Fruit fly (Drosophila melanogaster) whole organism, embryonic: ENCODE results near the gene CG42240.

Source experiments
- Awh ChIP-seq: fragments of 200-800 bp; sonication (Bioruptor generic); IDR thresholded peaks from 2 replicates; pipeline ENCODE4, ENCODE4 v1.3.6; 2022; ENCODE audit warnings: missing biosample characterization, missing genetic modification characterization
- B-H1 ChIP-seq: fragments of 200-800 bp; sonication (Bioruptor generic); IDR thresholded peaks from 3 replicates; pipeline ENCODE4 v1.3.6; 2022; ENCODE audit warnings: missing biosample characterization, missing genetic modification characterization
- CG10147 ChIP-seq: fragments of 200-800 bp; sonication (Bioruptor generic); optimal IDR thresholded peaks from 2 replicates; lab custom pipeline; 2019; ENCODE audit warnings: missing biosample characterization, mild to moderate bottlenecking, missing genetic modification characterization, moderate library complexity
- CG12769 ChIP-seq: fragments of 200-800 bp; sonication (Bioruptor generic); optimal IDR thresholded peaks from 2 replicates; lab custom pipeline; 2019; ENCODE audit warnings: missing biosample characterization, mild to moderate bottlenecking, missing genetic modification characterization, moderate library complexity
- CG14050 ChIP-seq: fragments of 200-800 bp; sonication (Bioruptor generic); IDR thresholded peaks from 3 replicates; pipeline ENCODE4 v1.3.6; 2022; ENCODE audit warnings: missing biosample characterization, missing genetic modification characterization
- CG15269 ChIP-seq: fragments of 200-800 bp; sonication (Bioruptor generic); optimal IDR thresholded peaks from 2 replicates; lab custom pipeline; 2018; ENCODE audit warnings: missing biosample characterization, mild to moderate bottlenecking, missing genetic modification characterization, moderate library complexity
- CG15601 ChIP-seq: fragments of 200-800 bp; sonication (Bioruptor generic); optimal IDR thresholded peaks from 3 replicates; lab custom pipeline; 2019; ENCODE audit warnings: missing biosample characterization, mild to moderate bottlenecking, missing genetic modification characterization, moderate library complexity
- CG1602 ChIP-seq: fragments of 200-800 bp; sonication (Bioruptor generic); optimal IDR thresholded peaks from 3 replicates; lab custom pipeline; 2016; ENCODE audit warnings: missing biosample characterization, missing genetic modification characterization
- CG16813 ChIP-seq: fragments of 200-800 bp; sonication (Bioruptor generic); IDR thresholded peaks from 3 replicates; pipeline ENCODE4 v1.3.6; 2022; ENCODE audit warnings: missing biosample characterization, missing genetic modification characterization; ENCODE audit not compliant: partially characterized antibody
- CG16815 ChIP-seq: fragments of 200-800 bp; sonication (Bioruptor generic); optimal IDR thresholded peaks from 3 replicates; lab custom pipeline; 2017; ENCODE audit warnings: missing biosample characterization, mild to moderate bottlenecking, missing genetic modification characterization
- CG17328 ChIP-seq: fragments of 200-800 bp; sonication (Bioruptor generic); IDR thresholded peaks from 2 replicates; pipeline ENCODE4 v1.3.6; 2022; ENCODE audit warnings: missing biosample characterization, missing genetic modification characterization
- CG17359 ChIP-seq: fragments of 200-800 bp; sonication (Bioruptor generic); optimal IDR thresholded peaks from 3 replicates; lab custom pipeline; 2018; ENCODE audit warnings: missing biosample characterization, mild to moderate bottlenecking, missing genetic modification characterization, moderate library complexity
- CG17568 ChIP-seq: fragments of 200-800 bp; sonication (Bioruptor generic); optimal IDR thresholded peaks from 2 replicates; lab custom pipeline; 2018; ENCODE audit warnings: missing biosample characterization, mild to moderate bottlenecking, missing genetic modification characterization, moderate library complexity
- CG2202 ChIP-seq: fragments of 200-800 bp; sonication (Bioruptor generic); optimal IDR thresholded peaks from 2 replicates; lab custom pipeline; 2018; ENCODE audit warnings: missing biosample characterization, mild to moderate bottlenecking, missing genetic modification characterization
- CG3163 ChIP-seq: fragments of 200-800 bp; sonication (Bioruptor generic); optimal IDR thresholded peaks from 3 replicates; lab custom pipeline; 2016; ENCODE audit warnings: missing biosample characterization, missing genetic modification characterization
- CG34376 ChIP-seq: fragments of 200-800 bp; sonication (Bioruptor generic); optimal IDR thresholded peaks from 2 replicates; lab custom pipeline; 2018; ENCODE audit warnings: missing biosample characterization, mild to moderate bottlenecking, missing genetic modification characterization
- CG3995 ChIP-seq: fragments of 200-800 bp; sonication (Bioruptor generic); optimal IDR thresholded peaks from 3 replicates; lab custom pipeline; 2016; ENCODE audit warnings: missing biosample characterization, missing genetic modification characterization
- CG4282 ChIP-seq: fragments of 200-800 bp; sonication (Bioruptor generic); optimal IDR thresholded peaks from 2 replicates; lab custom pipeline; 2016; ENCODE audit warnings: missing biosample characterization, missing genetic modification characterization
- CG4328 ChIP-seq: fragments of 200-800 bp; sonication (Bioruptor generic); optimal IDR thresholded peaks from 3 replicates; lab custom pipeline; 2017; ENCODE audit warnings: missing biosample characterization, missing genetic modification reagents, missing genetic modification characterization
- CG4730 ChIP-seq: fragments of 200-800 bp; sonication (Bioruptor generic); IDR thresholded peaks from 2 replicates; pipeline ENCODE4 v1.3.6; 2022; ENCODE audit warnings: missing biosample characterization, missing genetic modification characterization
- CG6272 ChIP-seq: fragments of 200-800 bp; sonication (Bioruptor generic); IDR thresholded peaks from 2 replicates; pipeline ENCODE4 v1.3.6; 2022; ENCODE audit warnings: missing biosample characterization, missing genetic modification characterization
- CG8388 ChIP-seq: fragments of 200-800 bp; sonication (Bioruptor generic); optimal IDR thresholded peaks from 2 replicates; lab custom pipeline; 2019; ENCODE audit warnings: missing biosample characterization, mild to moderate bottlenecking, missing genetic modification characterization, moderate library complexity
- CG8944 ChIP-seq: fragments of 200-800 bp; sonication (Bioruptor generic); optimal IDR thresholded peaks from 3 replicates; lab custom pipeline; 2016; ENCODE audit warnings: missing biosample characterization, missing genetic modification characterization
- E2f1 ChIP-seq: fragments of 200-800 bp; sonication (Bioruptor generic); IDR thresholded peaks from 2 replicates; pipeline ENCODE4 v1.3.6; 2022; ENCODE audit warnings: missing biosample characterization, missing genetic modification characterization
- E2f2 ChIP-seq: fragments of 200-800 bp; sonication (Bioruptor generic); IDR thresholded peaks from 2 replicates; pipeline ENCODE4 v1.3.6; 2022; ENCODE audit warnings: missing biosample characterization, missing genetic modification characterization
- ERR ChIP-seq: fragments of 200-800 bp; sonication (Bioruptor generic); optimal IDR thresholded peaks from 2 replicates; lab custom pipeline; 2016; ENCODE audit warnings: missing biosample characterization, missing genetic modification characterization
- Fer3 ChIP-seq: fragments of 200-800 bp; sonication (Bioruptor generic); optimal IDR thresholded peaks from 2 replicates; lab custom pipeline; 2018; ENCODE audit warnings: missing biosample characterization, mild to moderate bottlenecking, missing genetic modification characterization, moderate library complexity
- Mad ChIP-seq: fragments of 200-800 bp; sonication (Bioruptor generic); optimal IDR thresholded peaks from 2 replicates; lab custom pipeline; 2016; ENCODE audit warnings: missing biosample characterization, missing genetic modification characterization
- Opbp ChIP-seq: fragments of 200-800 bp; sonication (Bioruptor generic); IDR thresholded peaks from 3 replicates; pipeline ENCODE4 v1.3.6; 2022; ENCODE audit warnings: missing biosample characterization, missing genetic modification characterization; ENCODE audit not compliant: partially characterized antibody
- Optix ChIP-seq: fragments of 200-800 bp; sonication (Bioruptor generic); IDR thresholded peaks from 3 replicates; pipeline ENCODE4 v1.3.6; 2022; ENCODE audit warnings: missing biosample characterization, missing genetic modification characterization
- Pdp1 ChIP-seq, 2 experiments: fragments of 200-800 bp; sonication (Bioruptor generic); optimal IDR thresholded peaks; 3 replicates each; lab custom pipeline; 2016; ENCODE audit warnings: missing biosample characterization in 2 of 2, missing genetic modification characterization in 2 of 2, mild to moderate bottlenecking in 1 of 2, moderate library complexity in 1 of 2
- Ptx1 ChIP-seq: fragments of 200-800 bp; sonication (Bioruptor generic); IDR thresholded peaks from 2 replicates; pipeline ENCODE4 v1.3.6; 2022; ENCODE audit warnings: missing biosample characterization, missing genetic modification characterization
- Side ChIP-seq: fragments of 200-800 bp; sonication (Bioruptor generic); optimal IDR thresholded peaks from 2 replicates; lab custom pipeline; 2016; ENCODE audit warnings: missing biosample characterization, missing genetic modification characterization
- Six4 ChIP-seq: fragments of 200-800 bp; sonication (Bioruptor generic); optimal IDR thresholded peaks from 2 replicates; lab custom pipeline; 2016; ENCODE audit warnings: missing biosample characterization, missing genetic modification characterization
- Trl ChIP-seq, 3 experiments: fragments of >200 bp in 2 of 3; fragments of 200-800 bp in 1 of 3; sonication (Bioruptor generic) in 1 of 3; optimal IDR thresholded peaks; 2 replicates in 1 of 3; 3 replicates in 2 of 3; lab custom pipeline; 2016 to 2017; ENCODE audit warnings: missing biosample characterization in 1 of 3, missing genetic modification characterization in 1 of 3
- Xrp1 ChIP-seq: fragments of 200-800 bp; sonication (Bioruptor generic); IDR thresholded peaks from 2 replicates; pipeline ENCODE4 v1.3.6; 2022; ENCODE audit warnings: missing biosample characterization, missing genetic modification characterization
- bcd ChIP-seq: fragments of 200-800 bp; sonication (Bioruptor generic); optimal IDR thresholded peaks from 2 replicates; lab custom pipeline; 2017; ENCODE audit warnings: missing biosample characterization, mild to moderate bottlenecking, missing genetic modification characterization
- chif ChIP-seq, 2 experiments: fragments of 200-800 bp; sonication (Bioruptor generic); optimal IDR thresholded peaks; 3 replicates each; lab custom pipeline; 2016; ENCODE audit warnings: missing biosample characterization in 2 of 2, missing genetic modification characterization in 2 of 2
- croc ChIP-seq: fragments of 200-800 bp; sonication (Bioruptor generic); conservative IDR thresholded peaks from 3 replicates; pipeline ENCODE4 v1.3.6; 2022; ENCODE audit warnings: missing biosample characterization, missing genetic modification characterization
- crp ChIP-seq, 2 experiments: fragments of 200-800 bp; sonication (Bioruptor generic); optimal IDR thresholded peaks; 2 replicates in 1 of 2; 3 replicates in 1 of 2; lab custom pipeline; 2017; ENCODE audit warnings: missing biosample characterization in 2 of 2, missing genetic modification characterization in 2 of 2, mild to moderate bottlenecking in 1 of 2, moderate library complexity in 1 of 2
- dm ChIP-seq: fragments of 200-800 bp; sonication (Bioruptor generic); optimal IDR thresholded peaks from 3 replicates; lab custom pipeline; 2016; ENCODE audit warnings: missing biosample characterization, missing genetic modification characterization
- ems ChIP-seq: fragments of 200-800 bp; sonication (Bioruptor generic); optimal IDR thresholded peaks from 3 replicates; lab custom pipeline; 2016; ENCODE audit warnings: missing biosample characterization, missing genetic modification characterization
- grau ChIP-seq: fragments of 200-800 bp; optimal IDR thresholded peaks from 3 replicates; lab custom pipeline; 2019; ENCODE audit warnings: missing biosample characterization, mild to moderate bottlenecking, missing genetic modification characterization, moderate library complexity
- inv ChIP-seq: fragments of 200-800 bp; sonication (Bioruptor generic); IDR thresholded peaks from 2 replicates; pipeline ENCODE4 v1.3.6; 2022; ENCODE audit warnings: missing biosample characterization, missing genetic modification characterization; ENCODE audit not compliant: partially characterized antibody
- lilli ChIP-seq: fragments of 200-800 bp; sonication (Bioruptor generic); optimal IDR thresholded peaks from 3 replicates; lab custom pipeline; 2016; ENCODE audit warnings: missing biosample characterization, missing genetic modification characterization
- rib ChIP-seq: fragments of 200-800 bp; sonication (Bioruptor generic); IDR thresholded peaks from 2 replicates; pipeline ENCODE4 v1.3.6; 2022; ENCODE audit warnings: missing biosample characterization, missing genetic modification characterization
- so ChIP-seq: fragments of 200-800 bp; sonication (Bioruptor generic); IDR thresholded peaks from 3 replicates; pipeline ENCODE4 v1.3.6; 2022; ENCODE audit warnings: missing biosample characterization, missing genetic modification characterization
- vnd ChIP-seq: fragments of 200-800 bp; sonication (Bioruptor generic); IDR thresholded peaks from 3 replicates; pipeline ENCODE4 v1.3.6; 2022; ENCODE audit warnings: missing biosample characterization, missing genetic modification characterization; ENCODE audit not compliant: partially characterized antibody
- vvl ChIP-seq: fragments of 200-800 bp; sonication (Bioruptor generic); IDR thresholded peaks from 2 replicates; pipeline ENCODE4 v1.3.6; 2022; ENCODE audit warnings: missing biosample characterization, missing genetic modification characterization
- wor ChIP-seq: fragments of 200-800 bp; sonication (Bioruptor generic); IDR thresholded peaks from 2 replicates; pipeline ENCODE4 v1.3.6; 2022; ENCODE audit warnings: missing biosample characterization, missing genetic modification characterization

Gene CG42240

DNA sequence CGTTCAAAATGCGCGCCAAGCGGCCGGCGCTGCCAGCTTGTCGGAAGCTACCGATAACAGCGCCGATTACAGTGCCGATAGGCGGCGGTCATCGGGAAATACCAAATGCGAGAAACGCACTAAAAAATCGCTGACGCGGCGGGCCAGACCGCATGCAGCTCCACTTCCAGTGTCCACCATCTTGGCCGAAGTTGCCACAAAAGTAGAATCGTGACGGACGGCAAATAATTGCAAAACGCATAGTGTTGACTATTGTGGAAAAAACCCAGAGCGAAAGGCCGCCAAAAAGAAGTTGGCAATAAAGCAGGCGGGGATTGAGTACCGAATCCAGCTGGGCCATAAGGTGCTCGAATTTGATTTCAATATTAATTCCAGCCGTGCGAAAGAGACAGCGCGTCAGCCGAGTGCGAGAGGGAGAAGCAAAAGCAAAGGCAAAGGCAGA, 16.3 kb downstream of the CG42240 start, which contains the start of gene CG3847 (continued):
- TF ChIP-seq so (GFP tag; lab: Robert Waterston, UW) (peak; percentile 47; the same call in 1 of the 3 replicates), Six4 (GFP tag; lab: Kevin White, UChicago) (no peak), wor (GFP tag; lab: Robert Waterston, UW) (no peak), CG34376 (GFP tag; lab: Kevin White, UChicago) (peak; percentile 53), Side (GFP tag; lab: Kevin White, UChicago) (no peak), E2f1 (GFP tag; lab: Robert Waterston, UW) (peak; percentile 54; the same call in 1 of the 2 replicates), ERR (GFP tag; lab: Kevin White, UChicago) (peak; percentile 48), Ptx1 (GFP tag; lab: Robert Waterston, UW) (0 out of 2 replicates have a peak, but pooled peaks have one; percentile 31), CG17328 (peak; percentile 27; the same call in 1 of the 2 replicates), Opbp (GFP tag; lab: Robert Waterston, UW) (peak; percentile 70), CG15269 (peak; percentile 14), CG12769 (tag; lab: Kevin White, UChicago) (peak; percentile 45), Optix (GFP tag; lab: Robert Waterston, UW) (no peak), dm (peak; percentile 65), grau (peak; percentile 32), Trl (optimal IDR thresholded peaks at IDR 0.05; lab: Kevin White, UChicago) (no peak), Trl (GFP tag; optimal IDR thresholded peaks at IDR 0.05; lab: Kevin White, UChicago) (peak; percentile 41), vnd (GFP tag; lab: Robert Waterston, UW) (no peak), E2f2 (GFP tag; lab: Robert Waterston, UW) (peak; percentile 97), crp (GFP tag; optimal IDR thresholded peaks at IDR 0.05; lab: Kevin White, UChicago) (peak in 1 of 2 experiments; percentile 54), CG17568 (GFP tag; lab: Kevin White, UChicago) (no peak), CG6272 (GFP tag; lab: Robert Waterston, UW) (0 out of 2 replicates have a peak, but pooled peaks have one; percentile 16), bcd (GFP tag; lab: Kevin White, UChicago) (peak; percentile 30), CG3995 (GFP tag; lab: Kevin White, UChicago) (peak; percentile 24), CG4328 (GFP tag; lab: Kevin White, UChicago) (no peak), CG2202 (tag; lab: Kevin White, UChicago) (no peak), chif (GFP tag; optimal IDR thresholded peaks at IDR 0.05; lab: Kevin White, UChicago) (peak; percentile 27 to 48), CG8944 (peak; percentile 22), CG4282 (GFP tag; lab: Kevin White, UChicago) (peak; percentile 33), Awh (GFP tag; lab: Robert Waterston, UW) (no peak), CG3163 (GFP tag; lab: Kevin White, UChicago) (peak; percentile 30), lilli (GFP tag; lab: Kevin White, UChicago) (peak; percentile 55), CG4730 (GFP tag; lab: Robert Waterston, UW) (no peak), Mad (peak; percentile 54), CG16815 (GFP tag; lab: Kevin White, UChicago) (no peak), CG17359 (tag; lab: Kevin White, UChicago) (peak; percentile 17), rib (peak; percentile 59; the same call in 1 of the 2 replicates), Pdp1 (GFP tag; optimal IDR thresholded peaks at IDR 0.05; lab: Kevin White, UChicago) (peak; percentile 44 to 69), CG10147 (peak; percentile 42), CG1602 (no peak), inv (GFP tag; lab: Robert Waterston, UW) (peak; percentile 27; the same call in 1 of the 2 replicates), Fer3 (tag; lab: Kevin White, UChicago) (no peak), ems (GFP tag; lab: Kevin White, UChicago) (peak; percentile 6), CG15601 (tag; lab: Kevin White, UChicago) (peak; percentile 46), B-H1 (GFP tag; lab: Robert Waterston, UW) (no peak), CG14050 (GFP tag; lab: Robert Waterston, UW) (no peak), CG8388 (GFP tag; lab: Kevin White, UChicago) (no peak), Xrp1 (GFP tag; lab: Robert Waterston, UW) (no peak), croc (no peak), CG16813 (GFP tag; lab: Robert Waterston, UW) (peak; percentile 73), vvl (peak; percentile 59)
